Worm (Caenorhabditis elegans): Measurements from ENCODE around the gene W06F12.2.

Gene W06F12.2

DNA sequence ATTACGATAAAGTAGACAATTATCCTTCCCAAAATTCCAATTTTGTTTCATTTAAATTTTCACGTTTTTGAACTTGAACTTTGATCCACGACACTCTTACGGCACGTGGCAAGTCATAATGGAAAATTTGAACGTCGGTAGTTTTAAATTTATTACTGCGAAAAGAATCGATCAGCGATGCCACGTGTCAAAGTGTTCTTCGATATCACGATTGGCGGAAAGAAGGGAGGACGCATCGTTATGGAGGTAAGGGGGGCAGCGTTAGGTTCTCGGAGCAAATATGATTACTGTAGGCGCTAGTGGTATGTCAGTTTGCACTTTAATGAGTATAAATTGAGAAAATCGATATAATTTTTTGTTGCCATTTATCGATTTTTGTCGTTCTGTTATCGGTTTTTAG, 38.9 kb downstream of the W06F12.2 start, which contains the start of gene cyn-2 (continued):
- TF ChIP-seq aptf-2 (GFP tag; conservative IDR thresholded peaks at IDR 0.05) (no peak), rcor-1 (GFP tag; IDR thresholded peaks at IDR 0.05) (no peak), lsy-27 (tag; optimal IDR thresholded peaks at IDR 0.05; ENCODE audit: borderline replicate concordance, insufficient read depth) (no peak), ztf-6 (GFP tag; IDR thresholded peaks at IDR 0.05) (no peak), snpc-1.3 (tag; optimal IDR thresholded peaks at IDR 0.05; ENCODE audit: insufficient read depth) (no peak), madf-6 (GFP tag; IDR thresholded peaks at IDR 0.05) (no peak), F52B5.7 (tag; optimal IDR thresholded peaks at IDR 0.05) (peak; percentile 42), bed-1 (GFP tag; IDR thresholded peaks at IDR 0.05) (no peak), cebp-1 (GFP tag; IDR thresholded peaks at IDR 0.05) (no peak), cebp-1 (tag; optimal IDR thresholded peaks at IDR 0.05) (no peak), ceh-27 (GFP tag; optimal IDR thresholded peaks at IDR 0.05) (no peak), mel-28 (tag; optimal IDR thresholded peaks at IDR 0.05; ENCODE audit: borderline replicate concordance) (no peak), unc-130 (GFP tag; optimal IDR thresholded peaks at IDR 0.05) (no peak), F33H1.4 (GFP tag; IDR thresholded peaks at IDR 0.05) (no peak), pha-4 (tag; optimal IDR thresholded peaks at IDR 0.05) (no peak), bed-2 (GFP tag; IDR thresholded peaks at IDR 0.05) (no peak), die-1 (tag; optimal IDR thresholded peaks at IDR 0.05) (peak; percentile 10), lin-40 (tag; optimal IDR thresholded peaks at IDR 0.05) (no peak), chd-7 (tag; optimal IDR thresholded peaks at IDR 0.05) (no peak), somi-1 (GFP tag; optimal IDR thresholded peaks at IDR 0.05) (no peak), athp-1 (tag; optimal IDR thresholded peaks at IDR 0.05) (peak; percentile 36), pbrm-1 (GFP tag; IDR thresholded peaks at IDR 0.05) (0 out of 2 replicates have a peak, but pooled peaks have one; percentile 28), nhr-27 (tag; optimal IDR thresholded peaks at IDR 0.05) (no peak), lin-35 (GFP tag; optimal IDR thresholded peaks at IDR 0.05) (no peak), nhr-120 (GFP tag; IDR thresholded peaks at IDR 0.05) (no peak), ZK185.1 (tag; optimal IDR thresholded peaks at IDR 0.05; ENCODE audit: poor library complexity, severe bottlenecking) (no peak), hmg-1.2 (GFP tag; IDR thresholded peaks at IDR 0.05) (no peak), nfyb-1 (GFP tag; IDR thresholded peaks at IDR 0.05) (0 out of 2 replicates have a peak, but pooled peaks have one; percentile 7), rpc-1 (optimal IDR thresholded peaks at IDR 0.05) (no peak), rpc-1 (tag; optimal IDR thresholded peaks at IDR 0.05) (no peak), ztf-28 (GFP tag; IDR thresholded peaks at IDR 0.05) (no peak), mxl-1 (tag; optimal IDR thresholded peaks at IDR 0.05) (no peak)

DNA sequence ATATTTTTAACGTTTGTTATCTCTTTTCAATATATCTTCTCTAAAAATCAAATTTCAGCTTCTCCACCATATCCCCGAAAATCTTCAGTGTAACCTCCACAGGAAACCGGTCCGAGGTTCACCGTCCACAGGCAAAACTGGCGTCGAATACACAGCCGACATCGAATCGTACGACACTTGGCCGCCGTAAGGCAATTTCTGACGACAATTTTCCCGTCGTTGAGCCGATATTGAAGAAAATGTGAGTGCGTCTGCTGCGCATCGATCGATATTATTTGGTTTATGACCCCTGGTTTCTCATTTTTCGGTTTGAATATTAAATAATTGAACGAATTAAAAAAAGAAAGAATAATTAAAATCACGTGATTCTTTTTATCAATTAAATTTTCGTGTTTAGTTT, 44.3 kb downstream of the W06F12.2 start, which contains the start of gene cul-2:
Gene cul-2 (plus strand): TSS at position 59 of the 400 bp plus-strand sequence.
- no peak for TF ChIP-seq egrh-3 (GFP tag; IDR thresholded peaks at IDR 0.05)
- TF ChIP-seq let-607 (tag; optimal IDR thresholded peaks at IDR 0.05), result no peak
- no peak for TF ChIP-seq repo-1 (tag; optimal IDR thresholded peaks at IDR 0.05)
- no peak for TF ChIP-seq sdz-38 (tag; optimal IDR thresholded peaks at IDR 0.05)

DNA sequence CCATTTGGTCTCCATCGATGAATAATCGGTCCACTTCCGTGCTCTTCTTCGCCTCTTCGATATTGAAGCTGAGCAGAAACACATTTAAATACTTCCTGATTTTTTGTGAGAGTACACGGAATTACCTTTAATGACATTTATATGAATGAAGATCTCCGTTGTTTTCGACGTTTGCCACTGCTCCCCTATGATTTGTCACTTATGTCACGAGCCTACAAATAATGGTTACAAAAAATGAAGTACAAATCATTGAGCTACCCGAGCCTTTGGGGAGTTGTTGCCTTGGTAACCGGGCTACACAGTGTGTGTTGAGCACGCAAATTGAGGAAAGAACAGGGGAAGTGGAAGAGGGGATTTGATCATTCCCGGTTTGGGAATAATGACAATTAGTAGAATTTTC, 45.2 kb downstream of the W06F12.2 start, which contains the start of gene dyf-2:
Gene dyf-2 (minus strand): TSS at position 137 of the 400 bp plus-strand sequence.
- TF ChIP-seq lin-26 (GFP tag; IDR thresholded peaks at IDR 0.05), result no peak
- TF ChIP-seq mcd-1 (GFP tag; IDR thresholded peaks at IDR 0.05), result no peak
- no peak for TF ChIP-seq madf-3 (GFP tag; IDR thresholded peaks at IDR 0.05)
- no peak for TF ChIP-seq cebp-2 (GFP tag; IDR thresholded peaks at IDR 0.05)
- no peak for TF ChIP-seq nhr-179 (tag; optimal IDR thresholded peaks at IDR 0.05)
